Worm (Caenorhabditis elegans) whole organism, young adult: ENCODE results near the gene nxf-1.
A peak's percentile ranks its signal among the peaks of the same experiment; 100 is the strongest.

Experiments
- B0019.2 ChIP-seq: fragments of 200-800 bp; sonication (Bioruptor generic); conservative IDR thresholded peaks from 2 replicates; pipeline ENCODE4 v1.3.6; 2022; ENCODE audit warnings: missing genetic modification reagents, missing genetic modification characterization, missing compliant biosample characterization
- F23B12.7 ChIP-seq: sonication (generic microtip); optimal IDR thresholded peaks from 2 replicates; lab custom pipeline; 2017; ENCODE audit warnings: missing genetic modification characterization, mild to moderate bottlenecking, missing compliant biosample characterization, antibody characterized with exemption, moderate library complexity; ENCODE audit not compliant: insufficient read depth
- F49E8.2 ChIP-seq: sonication (generic microtip); optimal IDR thresholded peaks from 3 replicates; lab custom pipeline; 2017; ENCODE audit warnings: missing genetic modification characterization, mild to moderate bottlenecking, missing compliant biosample characterization, antibody characterized with exemption, moderate library complexity; ENCODE audit not compliant: insufficient read depth
- F57A8.1 ChIP-seq: fragments of 200-800 bp; sonication (Bioruptor generic); optimal IDR thresholded peaks from 2 replicates; lab custom pipeline; 2018; ENCODE audit warnings: mild to moderate bottlenecking, missing genetic modification characterization, moderate library complexity, missing compliant biosample characterization
- T07F8.4 ChIP-seq: sonication (generic microtip); optimal IDR thresholded peaks from 2 replicates; lab custom pipeline; 2016; ENCODE audit warnings: mild to moderate bottlenecking, missing genetic modification characterization, moderate library complexity, missing compliant biosample characterization
- Y53F4B.3 ChIP-seq: fragments of 200-800 bp; sonication (Bioruptor generic); IDR thresholded peaks from 2 replicates; pipeline ENCODE4 v1.3.6; 2022; ENCODE audit warnings: missing genetic modification reagents, missing genetic modification characterization, missing compliant biosample characterization
- Y53G8AR.9 ChIP-seq: fragments of 200-800 bp; sonication (Bioruptor generic); conservative IDR thresholded peaks from 2 replicates; pipeline ENCODE4 v1.3.6; 2022; ENCODE audit warnings: missing genetic modification reagents, missing genetic modification characterization, missing compliant biosample characterization
- ama-1 ChIP-seq, 3 experiments: fragments of 150-350 bp in 1 of 3; sonication (generic microtip) in 2 of 3; optimal IDR thresholded peaks; 2 replicates each; lab custom pipeline; 2014 to 2018; ENCODE audit warnings: missing biosample characterization in 2 of 3, missing genetic modification characterization in 2 of 3, missing genetic modification reagents in 2 of 3
- atf-7 ChIP-seq: sonication (generic microtip); optimal IDR thresholded peaks from 2 replicates; lab custom pipeline; 2017; ENCODE audit warnings: mild to moderate bottlenecking, missing genetic modification characterization, missing compliant biosample characterization
- cebp-1 ChIP-seq, 2 experiments: fragments of 200-800 bp in 1 of 2; sonication (Bioruptor generic) in 1 of 2; sonication (generic microtip) in 1 of 2; IDR thresholded peaks in 1 of 2; optimal IDR thresholded peaks in 1 of 2; 2 replicates each; pipeline versions ENCODE4 v1.3.6 to Lab custom; 2017 to 2022; ENCODE audit warnings: missing compliant biosample characterization in 2 of 2, missing genetic modification characterization in 2 of 2, mild to moderate bottlenecking in 1 of 2, missing genetic modification reagents in 1 of 2, moderate library complexity in 1 of 2
- cebp-2 ChIP-seq: fragments of 200-800 bp; sonication (Bioruptor generic); IDR thresholded peaks from 2 replicates; pipeline ENCODE4 v1.3.6; 2022; ENCODE audit warnings: missing genetic modification characterization, missing compliant biosample characterization
- ceh-27 ChIP-seq: fragments of 200-800 bp; sonication (Bioruptor generic); optimal IDR thresholded peaks from 2 replicates; lab custom pipeline; 2018; ENCODE audit warnings: mild to moderate bottlenecking, missing genetic modification characterization, moderate library complexity, missing compliant biosample characterization
- ceh-79 ChIP-seq: sonication (generic microtip); optimal IDR thresholded peaks from 2 replicates; lab custom pipeline; 2017; ENCODE audit warnings: mild to moderate bottlenecking, missing genetic modification characterization, missing compliant biosample characterization
- chd-7 ChIP-seq: sonication (generic microtip); optimal IDR thresholded peaks from 2 replicates; lab custom pipeline; 2016; ENCODE audit warnings: mild to moderate bottlenecking, missing genetic modification characterization, moderate library complexity, missing compliant biosample characterization
- die-1 ChIP-seq: sonication (generic microtip); optimal IDR thresholded peaks from 2 replicates; lab custom pipeline; 2016; ENCODE audit warnings: missing genotype, mild to moderate bottlenecking, missing genetic modification characterization, missing compliant biosample characterization
- ekl-4 ChIP-seq: fragments of 200-800 bp; sonication (Bioruptor generic); IDR thresholded peaks from 2 replicates; pipeline ENCODE4 v1.3.6; 2022; ENCODE audit warnings: missing genetic modification reagents, missing genetic modification characterization, missing compliant biosample characterization
- fkh-3 ChIP-seq: sonication (generic microtip); optimal IDR thresholded peaks from 2 replicates; lab custom pipeline; 2016; ENCODE audit warnings: mild to moderate bottlenecking, missing genetic modification characterization, missing compliant biosample characterization
- hsf-1 ChIP-seq: fragments of 200-800 bp; sonication (Bioruptor generic); IDR thresholded peaks from 2 replicates; pipeline ENCODE4 v1.3.6; 2022; ENCODE audit warnings: missing genetic modification reagents, missing genetic modification characterization, missing compliant biosample characterization
- let-607 ChIP-seq, 2 experiments: fragments of 200-800 bp in 1 of 2; sonication (Bioruptor generic) in 1 of 2; sonication (generic microtip) in 1 of 2; optimal IDR thresholded peaks; 2 replicates each; lab custom pipeline; 2016 to 2018; ENCODE audit warnings: mild to moderate bottlenecking in 2 of 2, missing compliant biosample characterization in 2 of 2, missing genetic modification characterization in 2 of 2, moderate library complexity in 2 of 2, missing genotype in 1 of 2
- lin-26 ChIP-seq: fragments of 200-800 bp; sonication (Bioruptor generic); IDR thresholded peaks from 2 replicates; pipeline ENCODE4 v1.3.6; 2022; ENCODE audit warnings: missing genetic modification reagents, missing genetic modification characterization, missing compliant biosample characterization
- lin-35 ChIP-seq, 3 experiments: fragments of 150-350 bp in 2 of 3; sonication (generic microtip) in 1 of 3; optimal IDR thresholded peaks; 2 replicates each; lab custom pipeline; 2014 to 2018; ENCODE audit warnings: missing biosample characterization in 3 of 3, missing genetic modification characterization in 3 of 3, missing genetic modification reagents in 3 of 3
- lin-54 ChIP-seq: fragments of 200-800 bp; sonication (Bioruptor generic); optimal IDR thresholded peaks from 2 replicates; lab custom pipeline; 2018; ENCODE audit warnings: mild to moderate bottlenecking, missing genetic modification characterization, missing compliant biosample characterization
- lsy-27 ChIP-seq: sonication (generic microtip); optimal IDR thresholded peaks from 2 replicates; lab custom pipeline; 2017; ENCODE audit warnings: missing genetic modification characterization, mild to moderate bottlenecking, missing compliant biosample characterization, antibody characterized with exemption, missing genotype, borderline replicate concordance; ENCODE audit not compliant: insufficient read depth
- madf-10 ChIP-seq: sonication (generic microtip); optimal IDR thresholded peaks from 2 replicates; lab custom pipeline; 2016; ENCODE audit warnings: mild to moderate bottlenecking, missing genetic modification characterization, missing compliant biosample characterization
- madf-3 ChIP-seq: fragments of 200-800 bp; sonication (Bioruptor generic); IDR thresholded peaks from 2 replicates; pipeline ENCODE4 v1.3.6; 2022; ENCODE audit warnings: missing genetic modification reagents, missing genetic modification characterization, missing compliant biosample characterization
- mel-28 ChIP-seq: sonication (generic microtip); optimal IDR thresholded peaks from 2 replicates; lab custom pipeline; 2016; ENCODE audit warnings: borderline replicate concordance, mild to moderate bottlenecking, missing genetic modification characterization, missing compliant biosample characterization
- nfyb-1 ChIP-seq: fragments of 200-800 bp; sonication (Bioruptor generic); IDR thresholded peaks from 2 replicates; pipeline ENCODE4 v1.3.6; 2022; ENCODE audit warnings: missing genetic modification reagents, missing genetic modification characterization, missing compliant biosample characterization
- nhr-90 ChIP-seq: sonication (generic microtip); optimal IDR thresholded peaks from 2 replicates; lab custom pipeline; 2016; ENCODE audit warnings: missing genotype, mild to moderate bottlenecking, missing genetic modification characterization, missing compliant biosample characterization
- rec-8 ChIP-seq, 2 experiments: sonication (generic microtip); optimal IDR thresholded peaks; 2 replicates each; lab custom pipeline; 2016; ENCODE audit warnings: mild to moderate bottlenecking in 2 of 2, missing genetic modification characterization in 2 of 2, missing genetic modification reagents in 2 of 2, missing genotype in 2 of 2, missing biosample characterization in 1 of 2, missing compliant biosample characterization in 1 of 2, moderate library complexity in 1 of 2
- snpc-3.4 ChIP-seq: sonication (generic microtip); optimal IDR thresholded peaks from 2 replicates; lab custom pipeline; 2017; ENCODE audit warnings: missing genetic modification characterization, mild to moderate bottlenecking, missing compliant biosample characterization, antibody characterized with exemption, moderate library complexity, missing genotype, missing genetic modification reagents
- snpc-4 ChIP-seq, 5 experiments: fragments of 150-350 bp in 1 of 5; sonication (generic microtip) in 4 of 5; optimal IDR thresholded peaks; 2 replicates each; lab custom pipeline; 2014 to 2018; ENCODE audit warnings: missing genetic modification characterization in 5 of 5, missing biosample characterization in 3 of 5, antibody characterized with exemption in 2 of 5, mild to moderate bottlenecking in 2 of 5, missing compliant biosample characterization in 2 of 5, missing genotype in 2 of 5, moderate library complexity in 2 of 5, missing genetic modification reagents in 1 of 5
- somi-1 ChIP-seq: fragments of 200-800 bp; sonication (Bioruptor generic); optimal IDR thresholded peaks from 2 replicates; lab custom pipeline; 2018; ENCODE audit warnings: mild to moderate bottlenecking, missing genetic modification characterization, missing compliant biosample characterization
- tbp1 ChIP-seq: fragments of 200-800 bp; sonication (Bioruptor generic); optimal IDR thresholded peaks from 2 replicates; lab custom pipeline; 2018; ENCODE audit warnings: mild to moderate bottlenecking, missing genetic modification characterization, missing compliant biosample characterization
- tlf-1 ChIP-seq: fragments of 200-800 bp; sonication (Bioruptor generic); optimal IDR thresholded peaks from 2 replicates; lab custom pipeline; 2018; ENCODE audit warnings: mild to moderate bottlenecking, missing genetic modification characterization, missing compliant biosample characterization
- ztf-28 ChIP-seq: fragments of 200-800 bp; sonication (Bioruptor generic); IDR thresholded peaks from 2 replicates; pipeline ENCODE4 v1.3.6; 2022; ENCODE audit warnings: missing genetic modification reagents, missing genetic modification characterization, missing compliant biosample characterization

nxf-1 gene

ce11 chrV:14411989-14412388 lies 2.8 kb downstream of the nxf-1 start:
- TF ChIP-seq cebp-2 (GFP tag; lab: Robert Waterston, UW): no peak
- TF ChIP-seq nfyb-1 (GFP tag; lab: Robert Waterston, UW): 0 out of 2 replicates have a peak, but pooled peaks have one; percentile 40
- no peak for TF ChIP-seq Y53G8AR.9 (GFP tag; lab: Robert Waterston, UW)
- TF ChIP-seq rec-8 (tag; optimal IDR thresholded peaks at IDR 0.05; lab: Kevin White, UChicago): no peak
- TF ChIP-seq mel-28: no peak
- no peak; the same call in 1 of the 2 replicates for TF ChIP-seq cebp-1 (GFP tag; IDR thresholded peaks at IDR 0.05; lab: Robert Waterston, UW)
- peak; percentile 31 for TF ChIP-seq cebp-1 (tag; optimal IDR thresholded peaks at IDR 0.05; lab: Kevin White, UChicago)
- peak; percentile 29 for TF ChIP-seq die-1 (tag; lab: Kevin White, UChicago)
- no peak for TF ChIP-seq let-607 (tag; optimal IDR thresholded peaks at IDR 0.05; lab: Kevin White, UChicago)
- TF ChIP-seq tbp1: no peak
- TF ChIP-seq tlf-1 (GFP tag; lab: Kevin White, UChicago): peak; percentile 0
- 0 out of 2 replicates have a peak, but pooled peaks have one; percentile 42 for TF ChIP-seq ekl-4
- no peak for TF ChIP-seq snpc-4 (GFP tag; optimal IDR thresholded peaks at IDR 0.05; lab: Kevin White, UChicago)
- peak in 1 of 4 experiments; percentile 25 for TF ChIP-seq snpc-4 (tag; optimal IDR thresholded peaks at IDR 0.05; lab: Kevin White, UChicago)
- TF ChIP-seq lin-35 (GFP tag; optimal IDR thresholded peaks at IDR 0.05; lab: Kevin White, UChicago): no peak
- TF ChIP-seq fkh-3: no peak
- peak; percentile 12 for TF ChIP-seq ceh-79
- TF ChIP-seq F49E8.2 (tag; lab: Kevin White, UChicago): peak; percentile 22
- TF ChIP-seq hsf-1: 0 out of 2 replicates have a peak, but pooled peaks have one; percentile 32
- TF ChIP-seq B0019.2: no peak
- TF ChIP-seq F57A8.1 (GFP tag; lab: Kevin White, UChicago): no peak
- peak; percentile 13; the same call in 1 of the 2 replicates for TF ChIP-seq madf-3 (GFP tag; lab: Robert Waterston, UW)
- TF ChIP-seq madf-10 (tag; lab: Kevin White, UChicago): no peak
- TF ChIP-seq lin-26 (GFP tag; lab: Robert Waterston, UW): 0 out of 2 replicates have a peak, but pooled peaks have one; percentile 12
- peak; percentile 65 for TF ChIP-seq nhr-90
- peak; percentile 43 for TF ChIP-seq ama-1 (optimal IDR thresholded peaks at IDR 0.05; lab: Kevin White, UChicago)
- TF ChIP-seq ama-1 (GFP tag; optimal IDR thresholded peaks at IDR 0.05; lab: Kevin White, UChicago): peak in 1 of 2 experiments; percentile 60

- TF ChIP-seq cebp-2 (GFP tag; lab: Robert Waterston, UW) (0 out of 2 replicates have a peak, but pooled peaks have one; percentile 13), madf-10 (tag; lab: Kevin White, UChicago) (no peak), nfyb-1 (GFP tag; lab: Robert Waterston, UW) (no peak), somi-1 (GFP tag; lab: Kevin White, UChicago) (no peak), ztf-28 (GFP tag; lab: Robert Waterston, UW) (no peak), cebp-1 (GFP tag; IDR thresholded peaks at IDR 0.05; lab: Robert Waterston, UW) (no peak), cebp-1 (tag; optimal IDR thresholded peaks at IDR 0.05; lab: Kevin White, UChicago) (peak; percentile 87), snpc-4 (GFP tag; optimal IDR thresholded peaks at IDR 0.05; lab: Kevin White, UChicago) (no peak), snpc-4 (tag; optimal IDR thresholded peaks at IDR 0.05; lab: Kevin White, UChicago) (peak in 2 of 4 experiments; percentile 85)
Observed at ce11 chrV:14409905-14410304, 4.9 kb downstream of the nxf-1 start.

- TF ChIP-seq chd-7 (tag; lab: Kevin White, UChicago): no peak
- TF ChIP-seq lsy-27 (tag; lab: Kevin White, UChicago): no peak
- TF ChIP-seq atf-7 (tag; lab: Kevin White, UChicago): no peak
- TF ChIP-seq snpc-3.4 (tag; lab: Kevin White, UChicago): no peak
- no peak for TF ChIP-seq ceh-27
- no peak for TF ChIP-seq Y53F4B.3
- no peak for TF ChIP-seq T07F8.4 (tag; lab: Kevin White, UChicago)
- TF ChIP-seq F23B12.7 (tag; lab: Kevin White, UChicago): no peak
- TF ChIP-seq lin-54: no peak
Observed at ce11 chrV:14408774-14409173, 6.0 kb downstream of the nxf-1 start, which contains the start of gene gnrr-2. TSS of gene gnrr-2 (plus strand) at chrV:14409074.
